Worm (Caenorhabditis elegans) whole organism, young adult: ENCODE measurements around the gene W04H10.5.

Source experiments
- C17E4.6 ChIP-seq: fragments of 200-800 bp; sonication (Bioruptor generic); IDR thresholded peaks from 2 replicates; pipeline ENCODE4 v1.3.6; 2022; ENCODE audit warnings: missing genetic modification reagents, missing genetic modification characterization, missing compliant biosample characterization
- F10E7.11 ChIP-seq: sonication (generic microtip); optimal IDR thresholded peaks from 2 replicates; lab custom pipeline; 2017; ENCODE audit warnings: mild to moderate bottlenecking, missing genetic modification characterization, moderate library complexity, missing compliant biosample characterization
- F22D6.2 ChIP-seq: sonication (generic microtip); optimal IDR thresholded peaks from 2 replicates; lab custom pipeline; 2016; ENCODE audit warnings: mild to moderate bottlenecking, missing genetic modification characterization, missing compliant biosample characterization
- K11D2.4 ChIP-seq: fragments of 200-800 bp; sonication (Bioruptor generic); IDR thresholded peaks from 2 replicates; pipeline ENCODE4 v1.3.6; 2022; ENCODE audit warnings: missing genetic modification reagents, missing genetic modification characterization, missing compliant biosample characterization
- Y67H2A.10 ChIP-seq: fragments of 200-800 bp; sonication (Bioruptor generic); conservative IDR thresholded peaks from 2 replicates; pipeline ENCODE4 v1.3.6; 2022; ENCODE audit warnings: missing genetic modification reagents, missing genetic modification characterization, missing compliant biosample characterization
- ZK185.1 ChIP-seq: sonication (generic microtip); optimal IDR thresholded peaks from 2 replicates; lab custom pipeline; 2016; ENCODE audit warnings: mild to moderate bottlenecking, missing genetic modification characterization, missing compliant biosample characterization; ENCODE audit not compliant: poor library complexity, severe bottlenecking
- athp-1 ChIP-seq: sonication (generic microtip); optimal IDR thresholded peaks from 2 replicates; lab custom pipeline; 2017; ENCODE audit warnings: mild to moderate bottlenecking, missing genetic modification characterization, missing compliant biosample characterization
- attf-3 ChIP-seq: fragments of 200-800 bp; sonication (Bioruptor generic); conservative IDR thresholded peaks from 2 replicates; pipeline ENCODE4 v1.3.6; 2022; ENCODE audit warnings: missing genetic modification reagents, missing genetic modification characterization, missing compliant biosample characterization
- egl-44 ChIP-seq: fragments of 200-800 bp; sonication (Bioruptor generic); IDR thresholded peaks from 2 replicates; pipeline ENCODE4 v1.3.6; 2022; ENCODE audit warnings: missing genetic modification reagents, missing genetic modification characterization, missing compliant biosample characterization
- let-526 ChIP-seq: fragments of 200-800 bp; sonication (Bioruptor generic); IDR thresholded peaks from 2 replicates; pipeline ENCODE4 v1.3.6; 2022; ENCODE audit warnings: missing genetic modification reagents, missing genetic modification characterization, missing compliant biosample characterization
- mxl-1 ChIP-seq: sonication (generic microtip); optimal IDR thresholded peaks from 2 replicates; lab custom pipeline; 2016; ENCODE audit warnings: missing genetic modification characterization, missing compliant biosample characterization
- pha-4 ChIP-seq: fragments of 150-350 bp; sonication (generic microtip); optimal IDR thresholded peaks from 2 replicates; lab custom pipeline; 2014; ENCODE audit warnings: missing biosample characterization, missing genetic modification reagents, missing genetic modification characterization

- TF ChIP-seq athp-1 (no peak), C17E4.6 (GFP tag; lab: Robert Waterston, UW) (no peak), mxl-1 (no peak), F22D6.2 (tag; lab: Kevin White, UChicago) (no peak), pha-4 (tag; lab: Kevin White, UChicago) (no peak), F10E7.11 (tag; lab: Kevin White, UChicago) (no peak), ZK185.1 (no peak), Y67H2A.10 (GFP tag; lab: Robert Waterston, UW) (no peak), let-526 (GFP tag; lab: Robert Waterston, UW) (no peak), K11D2.4 (GFP tag; lab: Robert Waterston, UW) (no peak), egl-44 (no peak), attf-3 (GFP tag; lab: Robert Waterston, UW) (no peak)
Observed at ce11 chrII:605267-605666, 866 bp upstream of the W04H10.5 start, which contains the start of gene W04H10.2.
